Fruit fly (Drosophila melanogaster) Kc167 (cell line): ENCODE measurements around the gene AdoR.

ENCODE experiments used
- Myc ChIP-seq: fragments of >200 bp; optimal IDR thresholded peaks from 2 replicates; lab custom pipeline; 2017; ENCODE audit warnings: missing external identifiers
- Sin3A ChIP-seq: fragments of >200 bp; optimal IDR thresholded peaks from 2 replicates; lab custom pipeline; 2018; ENCODE audit warnings: missing external identifiers
- h ChIP-seq: fragments of >200 bp; optimal IDR thresholded peaks from 3 replicates; lab custom pipeline; 2018; ENCODE audit warnings: missing external identifiers
- insv ChIP-seq: fragments of >200 bp; optimal IDR thresholded peaks from 3 replicates; lab custom pipeline; 2018; ENCODE audit warnings: missing external identifiers
- psq ChIP-seq: fragments of >200 bp; optimal IDR thresholded peaks from 2 replicates; lab custom pipeline; 2017; ENCODE audit warnings: missing external identifiers
- ttk ChIP-seq: sonication (Bioruptor generic); optimal IDR thresholded peaks from 2 replicates; lab custom pipeline; 2017; ENCODE audit warnings: missing external identifiers

AdoR gene

dm6 chr3R:30095381-30095780 lies 54.0 kb downstream of the AdoR start:
- TF ChIP-seq psq (lab: Kevin White, UChicago) = no peak
- TF ChIP-seq ttk = no peak
- TF ChIP-seq Myc (lab: Kevin White, UChicago) = no peak
- TF ChIP-seq h = no peak

dm6 chr3R:30092700-30093044 lies 56.7 kb downstream of the AdoR start:
- TF ChIP-seq Myc (lab: Kevin White, UChicago) = no peak
- no peak for TF ChIP-seq ttk
- no peak for TF ChIP-seq psq (lab: Kevin White, UChicago)
- TF ChIP-seq h = no peak
- no peak for TF ChIP-seq insv
- TF ChIP-seq Sin3A (lab: Kevin White, UChicago) = no peak

dm6 chr3R:30091795-30092699 lies 57.4 kb downstream of the AdoR start:
- TF ChIP-seq Sin3A (lab: Kevin White, UChicago) (no peak), psq (lab: Kevin White, UChicago) (no peak), h (no peak), Myc (lab: Kevin White, UChicago) (no peak), ttk (no peak), insv (no peak)

dm6 chr3R:30090261-30091006 lies 59.0 kb downstream of the AdoR start:
- TF ChIP-seq insv (no peak), Myc (lab: Kevin White, UChicago) (no peak), ttk (no peak), h (no peak), Sin3A (lab: Kevin White, UChicago) (no peak), psq (lab: Kevin White, UChicago) (no peak)
